Worm (Caenorhabditis elegans) whole organism, L4 larva: ENCODE data around the gene T13H5.1.
A peak's percentile ranks its signal among the peaks of the same experiment; 100 is the strongest.

Experiments
- F10B5.3 ChIP-seq: sonication (generic microtip); optimal IDR thresholded peaks from 2 replicates; lab custom pipeline; 2016; ENCODE audit warnings: mild to moderate bottlenecking, missing genetic modification characterization, missing compliant biosample characterization
- F26F4.8 ChIP-seq: fragments of 200-800 bp; sonication (Bioruptor generic); conservative IDR thresholded peaks from 2 replicates; pipeline ENCODE4 v1.3.6; 2022; ENCODE audit warnings: missing genetic modification characterization, missing compliant biosample characterization
- F37D6.2 ChIP-seq: sonication (generic microtip); optimal IDR thresholded peaks from 2 replicates; lab custom pipeline; 2016; ENCODE audit warnings: mild to moderate bottlenecking, missing genetic modification characterization, missing compliant biosample characterization
- R02D3.7 ChIP-seq: fragments of 150-350 bp; sonication (generic microtip); optimal IDR thresholded peaks from 3 replicates; lab custom pipeline; 2014; ENCODE audit warnings: missing biosample characterization, missing genetic modification characterization
- aha-1 ChIP-seq: fragments of 150-350 bp; peaks from one replicate; lab custom pipeline; 2014; ENCODE audit warnings: missing biosample characterization, missing genetic modification characterization
- arid-1 ChIP-seq: fragments of 200-800 bp; sonication (Bioruptor generic); conservative IDR thresholded peaks from 2 replicates; pipeline ENCODE4 v1.3.6; 2022; ENCODE audit warnings: missing genetic modification reagents, missing genetic modification characterization, missing compliant biosample characterization
- ceh-20 ChIP-seq: fragments of 200-800 bp; sonication (Bioruptor generic); IDR thresholded peaks from 2 replicates; pipeline ENCODE4 v1.3.6; 2022; ENCODE audit warnings: missing genetic modification reagents, missing genetic modification characterization, missing compliant biosample characterization
- ceh-82 ChIP-seq: sonication (generic microtip); optimal IDR thresholded peaks from 2 replicates; lab custom pipeline; 2017; ENCODE audit warnings: missing biosample characterization, missing genetic modification characterization
- ces-1 ChIP-seq: fragments of 150-350 bp; sonication (generic microtip); optimal IDR thresholded peaks from 4 replicates; lab custom pipeline; 2014; ENCODE audit warnings: missing biosample characterization, missing genetic modification reagents, missing genetic modification characterization
- daf-12 ChIP-seq: fragments of 150-350 bp; optimal IDR thresholded peaks from 2 replicates; lab custom pipeline; 2014; ENCODE audit warnings: missing biosample characterization, missing genetic modification reagents, missing genetic modification characterization
- daf-19 ChIP-seq: fragments of 200-800 bp; sonication (Bioruptor generic); conservative IDR thresholded peaks from 2 replicates; pipeline ENCODE4 v1.3.6; 2022; ENCODE audit warnings: missing genetic modification characterization, missing compliant biosample characterization
- daf-8 ChIP-seq: fragments of 200-800 bp; sonication (Bioruptor generic); IDR thresholded peaks from 2 replicates; pipeline ENCODE4 v1.3.6; 2022; ENCODE audit warnings: missing genetic modification characterization, missing compliant biosample characterization
- dmd-9 ChIP-seq: fragments of 200-800 bp; sonication (Bioruptor generic); IDR thresholded peaks from 2 replicates; pipeline ENCODE4 v1.3.6; 2022; ENCODE audit warnings: missing genetic modification reagents, missing genetic modification characterization, missing compliant biosample characterization
- egl-27 ChIP-seq: sonication (generic microtip); optimal IDR thresholded peaks from 3 replicates; lab custom pipeline; 2017; ENCODE audit warnings: missing biosample characterization, missing genetic modification reagents, missing genetic modification characterization
- fkh-10 ChIP-seq: fragments of 150-350 bp; optimal IDR thresholded peaks from 2 replicates; lab custom pipeline; 2014; ENCODE audit warnings: missing biosample characterization, missing genetic modification reagents, missing genetic modification characterization
- hif-1 ChIP-seq, 2 experiments: sonication (generic microtip); optimal IDR thresholded peaks; 2 replicates each; lab custom pipeline; 2016 to 2017; ENCODE audit warnings: missing compliant biosample characterization in 2 of 2, missing genetic modification characterization in 2 of 2, missing genetic modification reagents in 2 of 2, missing genotype in 2 of 2, mild to moderate bottlenecking in 1 of 2
- hlh-30 ChIP-seq: sonication (generic microtip); optimal IDR thresholded peaks from 2 replicates; lab custom pipeline; 2017; ENCODE audit warnings: antibody characterized with exemption, mild to moderate bottlenecking, missing genetic modification characterization, missing compliant biosample characterization; ENCODE audit not compliant: insufficient read depth
- jun-1 ChIP-seq: fragments of 150-350 bp; optimal IDR thresholded peaks from 2 replicates; lab custom pipeline; 2014; ENCODE audit warnings: missing biosample characterization, missing genetic modification reagents, missing genetic modification characterization
- lim-7 ChIP-seq: fragments of 200-800 bp; sonication (Bioruptor generic); IDR thresholded peaks from 2 replicates; pipeline ENCODE4 v1.3.6; 2022; ENCODE audit warnings: missing genetic modification characterization, missing compliant biosample characterization
- lin-13 ChIP-seq: fragments of 150-350 bp; optimal IDR thresholded peaks from 2 replicates; lab custom pipeline; 2014; ENCODE audit warnings: missing biosample characterization, missing genetic modification reagents, missing genetic modification characterization
- lin-15B ChIP-seq: fragments of 150-350 bp; sonication (generic microtip); optimal IDR thresholded peaks from 3 replicates; lab custom pipeline; 2014; ENCODE audit warnings: missing biosample characterization, missing genetic modification characterization
- lin-29 ChIP-seq: fragments of 200-800 bp; sonication (Bioruptor generic); IDR thresholded peaks from 2 replicates; pipeline ENCODE4 v1.3.6; 2022; ENCODE audit warnings: missing genetic modification reagents, missing genetic modification characterization, missing compliant biosample characterization
- madf-5 ChIP-seq, 2 experiments: fragments of 200-800 bp; sonication (Bioruptor generic); IDR thresholded peaks; 2 replicates each; pipeline ENCODE4 v1.3.6; 2022; ENCODE audit warnings: missing compliant biosample characterization in 2 of 2, missing genetic modification characterization in 2 of 2
- madf-9 ChIP-seq: fragments of 200-800 bp; sonication (Bioruptor generic); conservative IDR thresholded peaks from 2 replicates; pipeline ENCODE4 v1.3.6; 2022; ENCODE audit warnings: missing genetic modification reagents, missing genetic modification characterization, missing compliant biosample characterization
- mdt-29 ChIP-seq: fragments of 200-800 bp; sonication (Bioruptor generic); IDR thresholded peaks from 2 replicates; pipeline ENCODE4 v1.3.6; 2022; ENCODE audit warnings: missing genetic modification reagents, missing genetic modification characterization, missing compliant biosample characterization
- nhr-111 ChIP-seq: fragments of 200-800 bp; sonication (Bioruptor generic); optimal IDR thresholded peaks from 2 replicates; lab custom pipeline; 2018; ENCODE audit warnings: mild to moderate bottlenecking, missing genetic modification characterization, missing compliant biosample characterization
- nhr-237 ChIP-seq: sonication (generic microtip); optimal IDR thresholded peaks from 2 replicates; lab custom pipeline; 2017; ENCODE audit warnings: missing biosample characterization, missing genetic modification characterization
- nhr-25 ChIP-seq: sonication (generic microtip); optimal IDR thresholded peaks from 2 replicates; lab custom pipeline; 2017; ENCODE audit warnings: missing genetic modification characterization, mild to moderate bottlenecking, missing compliant biosample characterization, antibody characterized with exemption, moderate library complexity, borderline replicate concordance; ENCODE audit not compliant: insufficient read depth
- nhr-42 ChIP-seq: fragments of 200-800 bp; sonication (Bioruptor generic); IDR thresholded peaks from 2 replicates; pipeline ENCODE4 v1.3.6; 2022; ENCODE audit warnings: missing genetic modification characterization, missing compliant biosample characterization
- nhr-76 ChIP-seq: fragments of 150-350 bp; optimal IDR thresholded peaks from 2 replicates; lab custom pipeline; 2014; ENCODE audit warnings: missing biosample characterization, missing genetic modification characterization
- pha-4 ChIP-seq, 2 experiments: fragments of 150-350 bp in 1 of 2; fragments of 200-800 bp in 1 of 2; sonication (Bioruptor generic) in 1 of 2; IDR thresholded peaks in 1 of 2; optimal IDR thresholded peaks in 1 of 2; 2 replicates each; pipeline versions ENCODE4 v1.3.6 to Lab custom; 2014 to 2022; ENCODE audit warnings: missing genetic modification characterization in 2 of 2, missing genetic modification reagents in 2 of 2, missing biosample characterization in 1 of 2, missing compliant biosample characterization in 1 of 2
- php-3 ChIP-seq: fragments of 200-800 bp; sonication (Bioruptor generic); IDR thresholded peaks from 2 replicates; pipeline ENCODE4 v1.3.6; 2022; ENCODE audit warnings: missing genetic modification reagents, missing genetic modification characterization, missing compliant biosample characterization
- sdz-12 ChIP-seq: fragments of 200-800 bp; sonication (Bioruptor generic); optimal IDR thresholded peaks from 2 replicates; lab custom pipeline; 2018; ENCODE audit warnings: mild to moderate bottlenecking, missing genetic modification characterization, missing compliant biosample characterization
- snpc-4 ChIP-seq: fragments of 150-350 bp; optimal IDR thresholded peaks from 2 replicates; lab custom pipeline; 2014; ENCODE audit warnings: missing biosample characterization, missing genetic modification characterization
- spr-3 ChIP-seq: fragments of 200-800 bp; sonication (Bioruptor generic); optimal IDR thresholded peaks from 2 replicates; lab custom pipeline; 2018; ENCODE audit warnings: mild to moderate bottlenecking, missing genetic modification characterization, missing compliant biosample characterization
- tra-1 ChIP-seq: fragments of 200-800 bp; sonication (Bioruptor generic); IDR thresholded peaks from 2 replicates; pipeline ENCODE4 v1.3.6; 2022; ENCODE audit warnings: missing genetic modification reagents, missing genetic modification characterization, missing compliant biosample characterization
- unc-39 ChIP-seq: sonication (generic microtip); optimal IDR thresholded peaks from 2 replicates; lab custom pipeline; 2017; ENCODE audit warnings: missing biosample characterization, missing genetic modification characterization
- unc-62 ChIP-seq, 3 experiments: fragments of 150-350 bp in 1 of 3; sonication (generic microtip); optimal IDR thresholded peaks in 2 of 3; peaks in 1 of 3; 1 replicate in 1 of 3; 2 replicates in 2 of 3; lab custom pipeline; 2014 to 2017; ENCODE audit warnings: missing biosample characterization in 3 of 3, missing genetic modification characterization in 3 of 3, missing genetic modification reagents in 3 of 3, missing genotype in 1 of 3
- vab-7 ChIP-seq: fragments of 200-800 bp; sonication (Bioruptor generic); IDR thresholded peaks from 2 replicates; pipeline ENCODE4 v1.3.6; 2022; ENCODE audit warnings: missing genetic modification reagents, missing genetic modification characterization, missing compliant biosample characterization
- zag-1 ChIP-seq: fragments of 150-350 bp; optimal IDR thresholded peaks from 2 replicates; lab custom pipeline; 2014; ENCODE audit warnings: missing biosample characterization, missing genetic modification characterization
- zfp-3 ChIP-seq: fragments of 200-800 bp; sonication (Bioruptor generic); conservative IDR thresholded peaks from 2 replicates; pipeline ENCODE4 v1.3.6; 2022; ENCODE audit warnings: missing genetic modification reagents, missing genetic modification characterization, missing compliant biosample characterization
- zip-2 ChIP-seq: fragments of 150-350 bp; optimal IDR thresholded peaks from 2 replicates; lab custom pipeline; 2014; ENCODE audit warnings: missing biosample characterization, missing genetic modification characterization
- ztf-11 ChIP-seq: fragments of 150-350 bp; optimal IDR thresholded peaks from 2 replicates; lab custom pipeline; 2014; ENCODE audit warnings: missing biosample characterization, missing genetic modification characterization

T13H5.1 gene

DNA sequence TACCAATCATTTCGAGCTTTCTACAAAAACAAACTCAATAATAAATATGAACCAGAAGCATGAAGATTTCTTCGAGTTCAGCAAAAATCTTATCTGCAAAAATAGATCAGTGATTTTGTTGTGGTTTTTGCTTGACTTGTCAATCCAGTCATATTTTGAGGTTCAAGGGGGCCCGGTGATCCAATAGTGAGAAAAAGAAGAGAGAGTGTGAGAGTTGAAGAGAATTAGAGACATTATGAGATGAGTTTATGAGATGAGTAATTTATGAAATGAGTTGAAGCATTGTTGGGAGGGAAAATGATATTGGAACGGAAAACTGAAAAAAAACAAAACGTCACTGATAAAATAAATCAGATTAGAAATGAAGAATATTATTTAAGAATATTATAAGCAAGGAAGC, at the start of gene T13H5.1:
TSS of gene T13H5.1 (minus strand) at position 101 of the 400 bp plus-strand sequence.
- TF ChIP-seq nhr-25 (tag; lab: Kevin White, UChicago) (no peak), aha-1 (peak; percentile 12)

DNA sequence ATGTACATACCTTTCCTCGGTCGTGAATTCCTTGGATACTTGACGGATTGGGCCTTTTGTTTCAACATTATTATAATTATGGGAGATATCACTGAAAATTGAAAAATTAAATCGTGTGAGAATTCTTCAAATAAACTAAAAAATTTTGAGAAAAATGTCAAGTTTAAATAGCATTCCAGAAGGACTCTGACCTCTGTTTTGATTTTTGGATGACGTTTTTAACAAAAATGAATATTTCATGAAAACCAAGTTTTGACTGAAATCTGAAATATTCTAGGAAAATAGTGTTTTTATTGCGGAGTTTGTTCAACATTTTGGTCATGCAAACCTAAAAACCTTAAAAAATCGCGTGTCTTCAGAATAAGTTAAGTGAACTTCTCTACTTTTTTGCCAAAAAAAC, 47.3 kb upstream of the T13H5.1 start, which contains the start of gene glb-27:
TSS of gene glb-27 (minus strand) at position 101 of the 400 bp plus-strand sequence.
- TF ChIP-seq snpc-4 (no peak), lim-7 (GFP tag; lab: Robert Waterston, UW) (no peak), zfp-3 (GFP tag; lab: Robert Waterston, UW) (no peak), ceh-20 (GFP tag; lab: Robert Waterston, UW) (no peak), pha-4 (GFP tag; IDR thresholded peaks at IDR 0.05; lab: Robert Waterston, UW) (no peak), pha-4 (tag; optimal IDR thresholded peaks at IDR 0.05; lab: Kevin White, UChicago) (no peak)

DNA sequence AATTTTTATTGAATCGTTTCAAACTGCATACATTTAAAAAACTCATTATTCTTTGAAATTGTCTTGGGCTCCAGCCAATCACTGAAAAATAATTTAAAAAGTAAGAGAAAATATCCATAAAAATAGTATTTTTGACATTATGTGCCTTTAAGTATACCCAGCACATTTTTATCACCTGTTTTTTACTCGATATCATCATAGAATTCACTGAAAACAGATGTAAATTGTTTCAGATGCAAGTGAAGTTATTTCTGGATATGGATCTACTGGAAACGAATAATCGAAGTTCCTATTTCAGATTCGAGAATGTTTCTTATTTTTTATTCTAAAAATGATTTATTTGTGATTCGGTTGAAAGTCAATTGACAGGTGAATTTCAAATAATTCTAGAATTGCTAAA, 45.7 kb upstream of the T13H5.1 start:
- TF ChIP-seq sdz-12 (GFP tag; lab: Kevin White, UChicago) (no peak), jun-1 (tag; lab: Kevin White, UChicago) (no peak), lin-13 (GFP tag; lab: Kevin White, UChicago) (no peak), ztf-11 (no peak), spr-3 (GFP tag; lab: Kevin White, UChicago) (no peak), unc-39 (no peak), madf-5 (GFP tag; IDR thresholded peaks at IDR 0.05; lab: Robert Waterston, UW) (no peak), fkh-10 (no peak), tra-1 (no peak), hlh-30 (tag; lab: Kevin White, UChicago) (no peak), lin-29 (no peak), F26F4.8 (GFP tag; lab: Robert Waterston, UW) (no peak), F37D6.2 (tag; lab: Kevin White, UChicago) (no peak), mdt-29 (no peak), madf-9 (GFP tag; lab: Robert Waterston, UW) (no peak), nhr-42 (GFP tag; lab: Robert Waterston, UW) (no peak), unc-62 (GFP tag; optimal IDR thresholded peaks at IDR 0.05 in 1 of 2; lab: Kevin White, UChicago) (no peak), unc-62 (tag; optimal IDR thresholded peaks at IDR 0.05; lab: Kevin White, UChicago) (no peak), daf-19 (GFP tag; lab: Robert Waterston, UW) (no peak), nhr-76 (tag; lab: Kevin White, UChicago) (no peak), daf-12 (tag; lab: Kevin White, UChicago) (no peak)

DNA sequence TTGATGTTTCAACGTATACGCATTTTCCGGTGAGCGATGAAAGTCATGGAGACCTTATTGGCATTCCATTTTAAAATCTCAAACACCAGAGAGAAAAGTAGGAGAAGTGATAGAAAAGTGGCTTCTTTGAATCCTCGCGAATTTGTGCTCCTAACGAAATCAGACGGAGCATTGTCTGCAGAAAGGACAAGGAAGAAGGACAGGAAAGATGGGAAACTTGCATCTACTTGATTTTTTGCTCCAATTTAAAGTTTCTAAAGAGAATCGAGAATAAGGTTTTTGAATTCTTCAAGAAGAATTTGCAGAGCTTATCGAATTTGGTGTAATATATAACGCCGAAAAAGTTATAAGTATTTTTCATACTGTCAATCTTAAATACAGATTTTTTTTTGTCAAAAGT, 42.2 kb upstream of the T13H5.1 start:
- TF ChIP-seq hif-1 (tag; optimal IDR thresholded peaks at IDR 0.05; lab: Kevin White, UChicago) (no peak), fkh-10 (peak; percentile 56), ceh-82 (tag; lab: Kevin White, UChicago) (no peak), lin-15B (tag; lab: Kevin White, UChicago) (no peak), nhr-25 (tag; lab: Kevin White, UChicago) (no peak), ces-1 (GFP tag; lab: Kevin White, UChicago) (peak; percentile 20), unc-39 (no peak), aha-1 (no peak)

DNA sequence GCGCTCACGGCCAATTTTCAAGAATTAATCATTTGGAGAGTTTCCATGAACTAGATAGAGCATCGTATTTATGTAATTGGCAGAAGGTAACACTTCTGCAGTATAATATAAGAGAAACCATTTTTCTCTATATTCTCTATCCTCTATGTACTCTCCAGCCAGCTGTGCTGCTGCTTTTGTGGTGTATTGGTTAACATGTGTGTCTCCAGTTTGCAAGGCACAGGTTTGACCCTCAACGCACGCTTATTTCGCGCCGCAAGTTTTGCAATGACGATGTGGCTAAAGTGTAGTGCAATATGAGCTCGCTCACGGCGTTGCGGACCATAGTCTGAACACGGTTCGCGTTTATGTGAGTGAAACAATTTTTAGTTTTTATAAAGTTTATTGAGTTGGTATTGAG, 38.1 kb upstream of the T13H5.1 start:
- TF ChIP-seq daf-8 (GFP tag; lab: Robert Waterston, UW) = no peak
- TF ChIP-seq zip-2 = no peak
- TF ChIP-seq nhr-111 (GFP tag; lab: Kevin White, UChicago) = peak; percentile 89
- no peak for TF ChIP-seq F10B5.3
- no peak for TF ChIP-seq daf-12 (tag; lab: Kevin White, UChicago)
- peak; percentile 79 for TF ChIP-seq spr-3 (GFP tag; lab: Kevin White, UChicago)
- no peak for TF ChIP-seq ceh-20 (GFP tag; lab: Robert Waterston, UW)
- no peak; the same call in none of the 2 replicates for TF ChIP-seq vab-7 (GFP tag; lab: Robert Waterston, UW)
- peak in 1 of 2 experiments; percentile 5 for TF ChIP-seq hif-1 (tag; optimal IDR thresholded peaks at IDR 0.05; lab: Kevin White, UChicago)
- peak; percentile 91 for TF ChIP-seq arid-1
- TF ChIP-seq php-3 = no peak; the same call in 1 of the 2 replicates
- no peak for TF ChIP-seq unc-39
- peak; percentile 7 for TF ChIP-seq R02D3.7 (tag; lab: Kevin White, UChicago)
- no peak for TF ChIP-seq egl-27 (tag; lab: Kevin White, UChicago)
- TF ChIP-seq ceh-82 (tag; lab: Kevin White, UChicago) = no peak
- TF ChIP-seq zag-1 = no peak
- TF ChIP-seq dmd-9 (GFP tag; lab: Robert Waterston, UW) = 0 out of 2 replicates have a peak, but pooled peaks have one; percentile 66
- no peak for TF ChIP-seq nhr-76 (tag; lab: Kevin White, UChicago)
- no peak for TF ChIP-seq nhr-237 (tag; lab: Kevin White, UChicago)
